Fruit fly (Drosophila melanogaster) whole organism, embryonic: ENCODE measurements around the gene fig.

Experiments
- CG12236 ChIP-seq: fragments of 200-800 bp; sonication (Bioruptor generic); optimal IDR thresholded peaks from 2 replicates; lab custom pipeline; 2016; ENCODE audit warnings: missing biosample characterization, missing genetic modification characterization
- CG12391 ChIP-seq: fragments of 200-800 bp; sonication (Bioruptor generic); optimal IDR thresholded peaks from 3 replicates; lab custom pipeline; 2018; ENCODE audit warnings: missing biosample characterization, mild to moderate bottlenecking, missing genetic modification characterization, moderate library complexity
- CG12744 ChIP-seq: fragments of 200-800 bp; sonication (Bioruptor generic); optimal IDR thresholded peaks from 2 replicates; lab custom pipeline; 2016; ENCODE audit warnings: missing biosample characterization, missing genetic modification characterization
- CG14710 ChIP-seq: fragments of 200-800 bp; sonication (Bioruptor generic); optimal IDR thresholded peaks from 3 replicates; lab custom pipeline; 2019; ENCODE audit warnings: missing biosample characterization, mild to moderate bottlenecking, missing genetic modification characterization, moderate library complexity
- CG14860 ChIP-seq: fragments of 200-800 bp; sonication (Bioruptor generic); IDR thresholded peaks from 3 replicates; pipeline ENCODE4 v1.3.6; 2022; ENCODE audit warnings: missing biosample characterization, missing genetic modification characterization; ENCODE audit not compliant: partially characterized antibody
- CG15269 ChIP-seq: fragments of 200-800 bp; sonication (Bioruptor generic); optimal IDR thresholded peaks from 2 replicates; lab custom pipeline; 2018; ENCODE audit warnings: missing biosample characterization, mild to moderate bottlenecking, missing genetic modification characterization, moderate library complexity
- CG1647 ChIP-seq: fragments of 200-800 bp; sonication (Bioruptor generic); optimal IDR thresholded peaks from 3 replicates; lab custom pipeline; 2016; ENCODE audit warnings: missing biosample characterization, missing genetic modification characterization
- CG16779 ChIP-seq: fragments of 200-800 bp; sonication (Bioruptor generic); IDR thresholded peaks from 2 replicates; pipeline ENCODE4 v1.3.6; 2022; ENCODE audit warnings: missing biosample characterization, missing genetic modification characterization
- CG17912 ChIP-seq: fragments of 200-800 bp; sonication (Bioruptor generic); optimal IDR thresholded peaks from 2 replicates; lab custom pipeline; 2018; ENCODE audit warnings: missing biosample characterization, mild to moderate bottlenecking, missing genetic modification characterization
- CG2202 ChIP-seq: fragments of 200-800 bp; sonication (Bioruptor generic); optimal IDR thresholded peaks from 2 replicates; lab custom pipeline; 2018; ENCODE audit warnings: missing biosample characterization, mild to moderate bottlenecking, missing genetic modification characterization
- CG2712 ChIP-seq: fragments of 200-800 bp; optimal IDR thresholded peaks from 3 replicates; lab custom pipeline; 2019; ENCODE audit warnings: missing biosample characterization, mild to moderate bottlenecking, missing genetic modification characterization, moderate library complexity
- CG3281 ChIP-seq: fragments of 200-800 bp; sonication (Bioruptor generic); optimal IDR thresholded peaks from 3 replicates; lab custom pipeline; 2017; ENCODE audit warnings: missing biosample characterization, mild to moderate bottlenecking, missing genetic modification characterization
- CG5953 ChIP-seq: fragments of 200-800 bp; sonication (Bioruptor generic); IDR thresholded peaks from 2 replicates; pipeline ENCODE4 v1.3.6; 2022; ENCODE audit warnings: missing biosample characterization, missing genetic modification characterization
- CG6683 ChIP-seq: fragments of 200-800 bp; sonication (Bioruptor generic); optimal IDR thresholded peaks from 2 replicates; lab custom pipeline; 2017; ENCODE audit warnings: missing biosample characterization, mild to moderate bottlenecking, missing genetic modification characterization, missing genetic modification reagents
- CG7928 ChIP-seq: fragments of 200-800 bp; sonication (Bioruptor generic); optimal IDR thresholded peaks from 2 replicates; lab custom pipeline; 2017; ENCODE audit warnings: missing biosample characterization, mild to moderate bottlenecking, missing genetic modification characterization
- CG7987 ChIP-seq: fragments of 200-800 bp; sonication (Bioruptor generic); optimal IDR thresholded peaks from 2 replicates; lab custom pipeline; 2018; ENCODE audit warnings: missing biosample characterization, mild to moderate bottlenecking, missing genetic modification characterization, moderate library complexity
- CG8089 ChIP-seq: fragments of 200-800 bp; sonication (Bioruptor generic); optimal IDR thresholded peaks from 3 replicates; lab custom pipeline; 2016; ENCODE audit warnings: missing biosample characterization, missing genetic modification characterization
- CG8388 ChIP-seq: fragments of 200-800 bp; sonication (Bioruptor generic); optimal IDR thresholded peaks from 2 replicates; lab custom pipeline; 2019; ENCODE audit warnings: missing biosample characterization, mild to moderate bottlenecking, missing genetic modification characterization, moderate library complexity
- CG9609 ChIP-seq: fragments of 200-800 bp; sonication (Bioruptor generic); optimal IDR thresholded peaks from 3 replicates; lab custom pipeline; 2016; ENCODE audit warnings: missing biosample characterization, missing genetic modification characterization
- CoRest ChIP-seq: fragments of 200-800 bp; sonication (Bioruptor generic); optimal IDR thresholded peaks from 3 replicates; lab custom pipeline; 2018; ENCODE audit warnings: missing biosample characterization, mild to moderate bottlenecking, missing genetic modification characterization, moderate library complexity
- Dll ChIP-seq: fragments of 200-800 bp; sonication (Bioruptor generic); IDR thresholded peaks from 4 replicates; pipeline ENCODE4 v1.3.6; 2022; ENCODE audit warnings: missing biosample characterization, missing genetic modification characterization; ENCODE audit not compliant: partially characterized antibody
- Drgx ChIP-seq: fragments of 200-800 bp; sonication (Bioruptor generic); IDR thresholded peaks from 2 replicates; pipeline ENCODE4 v1.3.6; 2022; ENCODE audit warnings: missing biosample characterization, missing genetic modification characterization
- HmgZ ChIP-seq: fragments of 200-800 bp; sonication (Bioruptor generic); optimal IDR thresholded peaks from 2 replicates; lab custom pipeline; 2018; ENCODE audit warnings: missing biosample characterization, mild to moderate bottlenecking, missing genetic modification characterization
- Jarid2 ChIP-seq: fragments of 200-800 bp; sonication (Bioruptor generic); optimal IDR thresholded peaks from 3 replicates; lab custom pipeline; 2017; ENCODE audit warnings: mild to moderate bottlenecking, missing biosample characterization, missing genetic modification reagents, missing genetic modification characterization
- Mes4 ChIP-seq: fragments of 200-800 bp; sonication (Bioruptor generic); optimal IDR thresholded peaks from 2 replicates; lab custom pipeline; 2016; ENCODE audit warnings: missing biosample characterization, missing genetic modification characterization
- NC2β ChIP-seq: fragments of 200-800 bp; sonication (Bioruptor generic); optimal IDR thresholded peaks from 2 replicates; lab custom pipeline; 2016; ENCODE audit warnings: missing biosample characterization, missing genetic modification characterization
- Nf-YB ChIP-seq: fragments of 200-800 bp; sonication (Bioruptor generic); optimal IDR thresholded peaks from 3 replicates; lab custom pipeline; 2019; ENCODE audit warnings: missing biosample characterization, mild to moderate bottlenecking, missing genetic modification characterization, moderate library complexity
- Sox100B ChIP-seq: fragments of 200-800 bp; sonication (Bioruptor generic); optimal IDR thresholded peaks from 3 replicates; lab custom pipeline; 2018; ENCODE audit warnings: missing biosample characterization, mild to moderate bottlenecking, missing genetic modification characterization
- Spps ChIP-seq: fragments of 200-800 bp; sonication (Bioruptor generic); optimal IDR thresholded peaks from 2 replicates; lab custom pipeline; 2018; ENCODE audit warnings: missing biosample characterization, mild to moderate bottlenecking, missing genetic modification characterization
- Vsx1 ChIP-seq: fragments of 200-800 bp; sonication (Bioruptor generic); optimal IDR thresholded peaks from 2 replicates; lab custom pipeline; 2017; ENCODE audit warnings: missing biosample characterization, mild to moderate bottlenecking, missing genetic modification characterization, missing genetic modification reagents
- abd-A ChIP-seq: fragments of 200-800 bp; sonication (Bioruptor generic); optimal IDR thresholded peaks from 3 replicates; lab custom pipeline; 2019; ENCODE audit warnings: missing biosample characterization, mild to moderate bottlenecking, missing genetic modification characterization, moderate library complexity
- bcd ChIP-seq: fragments of 200-800 bp; sonication (Bioruptor generic); optimal IDR thresholded peaks from 2 replicates; lab custom pipeline; 2017; ENCODE audit warnings: missing biosample characterization, mild to moderate bottlenecking, missing genetic modification characterization
- btn ChIP-seq: fragments of 200-800 bp; sonication (Bioruptor generic); optimal IDR thresholded peaks from 2 replicates; lab custom pipeline; 2016; ENCODE audit warnings: missing biosample characterization, missing genetic modification characterization
- crp ChIP-seq, 2 experiments: fragments of 200-800 bp; sonication (Bioruptor generic); optimal IDR thresholded peaks; 2 replicates in 1 of 2; 3 replicates in 1 of 2; lab custom pipeline; 2017; ENCODE audit warnings: missing biosample characterization in 2 of 2, missing genetic modification characterization in 2 of 2, mild to moderate bottlenecking in 1 of 2, moderate library complexity in 1 of 2
- danr ChIP-seq: fragments of 200-800 bp; sonication (Bioruptor generic); IDR thresholded peaks from 2 replicates; pipeline ENCODE4 v1.3.6; 2022; ENCODE audit warnings: missing biosample characterization, missing genetic modification characterization
- fd3F ChIP-seq: fragments of 200-800 bp; sonication (Bioruptor generic); optimal IDR thresholded peaks from 2 replicates; lab custom pipeline; 2018; ENCODE audit warnings: missing biosample characterization, mild to moderate bottlenecking, missing genetic modification characterization, moderate library complexity
- grn ChIP-seq: fragments of 200-800 bp; sonication (Bioruptor generic); optimal IDR thresholded peaks from 3 replicates; lab custom pipeline; 2017; ENCODE audit warnings: missing biosample characterization, missing genetic modification characterization
- gt ChIP-seq: fragments of 200-800 bp; sonication (Bioruptor generic); IDR thresholded peaks from 2 replicates; pipeline ENCODE4 v1.3.6; 2022; ENCODE audit warnings: missing biosample characterization, missing genetic modification characterization
- kay ChIP-seq: fragments of 200-800 bp; sonication (Bioruptor generic); optimal IDR thresholded peaks from 2 replicates; lab custom pipeline; 2016; ENCODE audit warnings: missing biosample characterization, missing genetic modification characterization
- knrl ChIP-seq: fragments of 200-800 bp; sonication (Bioruptor generic); IDR thresholded peaks from 3 replicates; pipeline ENCODE4 v1.3.6; 2022; ENCODE audit warnings: missing biosample characterization, missing genetic modification characterization; ENCODE audit not compliant: partially characterized antibody
- lmd ChIP-seq: fragments of 200-800 bp; sonication (Bioruptor generic); IDR thresholded peaks from 2 replicates; pipeline ENCODE4 v1.3.6; 2022; ENCODE audit warnings: missing biosample characterization, missing genetic modification characterization
- mam ChIP-seq: fragments of 200-800 bp; sonication (Bioruptor generic); optimal IDR thresholded peaks from 3 replicates; lab custom pipeline; 2016; ENCODE audit warnings: missing biosample characterization, missing genetic modification characterization
- peb ChIP-seq: fragments of 200-800 bp; sonication (Bioruptor generic); IDR thresholded peaks from 2 replicates; pipeline ENCODE4 v1.3.6; 2022; ENCODE audit warnings: missing biosample characterization, missing genetic modification characterization
- rib ChIP-seq: fragments of 200-800 bp; sonication (Bioruptor generic); IDR thresholded peaks from 2 replicates; pipeline ENCODE4 v1.3.6; 2022; ENCODE audit warnings: missing biosample characterization, missing genetic modification characterization
- slou ChIP-seq: fragments of 200-800 bp; sonication (Bioruptor generic); optimal IDR thresholded peaks from 3 replicates; lab custom pipeline; 2016; ENCODE audit warnings: missing biosample characterization, missing genetic modification characterization
- tgo ChIP-seq: fragments of 200-800 bp; sonication (Bioruptor generic); IDR thresholded peaks from 3 replicates; pipeline ENCODE4 v1.3.6; 2022; ENCODE audit warnings: missing biosample characterization, missing genetic modification characterization
- tna ChIP-seq: fragments of 200-800 bp; sonication (Bioruptor generic); IDR thresholded peaks from 2 replicates; pipeline ENCODE4 v1.3.6; 2022; ENCODE audit warnings: missing biosample characterization, missing genetic modification characterization; ENCODE audit not compliant: partially characterized antibody
- tx ChIP-seq: fragments of 200-800 bp; sonication (Bioruptor generic); optimal IDR thresholded peaks from 2 replicates; lab custom pipeline; 2016; ENCODE audit warnings: missing biosample characterization, missing genetic modification characterization
- usp ChIP-seq: fragments of >200 bp; optimal IDR thresholded peaks from 2 replicates; lab custom pipeline; 2017; ENCODE audit warnings: missing biosample characterization, missing genetic modification characterization
- vfl ChIP-seq: fragments of 200-800 bp; sonication (Bioruptor generic); optimal IDR thresholded peaks from 2 replicates; lab custom pipeline; 2016; ENCODE audit warnings: missing biosample characterization, missing genetic modification characterization

fig gene

dm6 chr3R:29745056-29745455 is 35.2 kb downstream of the fig start, which contains the start of the genes Wdr24 and IntS11 (continued):
- peak; percentile 25 for TF ChIP-seq CG7928 (GFP tag; lab: Kevin White, UChicago)
- TF ChIP-seq Nf-YB (GFP tag; lab: Kevin White, UChicago): peak; percentile 44
- TF ChIP-seq rib (GFP tag; lab: Robert Waterston, UW): peak; percentile 91
- no peak for TF ChIP-seq CG12236 (GFP tag; lab: Kevin White, UChicago)
- peak; percentile 29 for TF ChIP-seq CG17912 (GFP tag; lab: Kevin White, UChicago)
- TF ChIP-seq danr (GFP tag; lab: Robert Waterston, UW): peak; percentile 90
- peak; percentile 88 for TF ChIP-seq fd3F (GFP tag; lab: Kevin White, UChicago)
- TF ChIP-seq CoRest (tag; lab: Kevin White, UChicago): peak; percentile 91
- TF ChIP-seq btn (GFP tag; lab: Kevin White, UChicago): no peak
- peak; percentile 47 for TF ChIP-seq grn (GFP tag; lab: Kevin White, UChicago)
- peak; percentile 71 for TF ChIP-seq peb (GFP tag; lab: Robert Waterston, UW)
- TF ChIP-seq CG9609: peak; percentile 69
- peak; percentile 50 for TF ChIP-seq NC2β (GFP tag; lab: Kevin White, UChicago)
- peak; percentile 81 for TF ChIP-seq CG2712 (tag; lab: Kevin White, UChicago)
- peak; percentile 97 for TF ChIP-seq Drgx (GFP tag; lab: Robert Waterston, UW)
- no peak for TF ChIP-seq usp
- peak; percentile 68 for TF ChIP-seq gt (GFP tag; lab: Robert Waterston, UW)
- peak; percentile 90 for TF ChIP-seq mam
- no peak for TF ChIP-seq Jarid2 (GFP tag; lab: Kevin White, UChicago)
- peak; percentile 94 for TF ChIP-seq HmgZ (tag; lab: Kevin White, UChicago)
- TF ChIP-seq Mes4 (GFP tag; lab: Kevin White, UChicago): peak; percentile 36
- 0 out of 4 replicates have a peak, but pooled peaks have one; percentile 42 for TF ChIP-seq Dll (GFP tag; lab: Robert Waterston, UW)
- TF ChIP-seq Sox100B (GFP tag; lab: Kevin White, UChicago): no peak
- no peak for TF ChIP-seq abd-A (tag; lab: Kevin White, UChicago)
- peak; percentile 84 for TF ChIP-seq CG12391 (tag; lab: Kevin White, UChicago)
- no peak for TF ChIP-seq CG8388 (GFP tag; lab: Kevin White, UChicago)
- TF ChIP-seq bcd (GFP tag; lab: Kevin White, UChicago): peak; percentile 87
- TF ChIP-seq slou (GFP tag; lab: Kevin White, UChicago): peak; percentile 57
- TF ChIP-seq tna: no peak
- peak; percentile 86 for TF ChIP-seq CG15269
- peak; percentile 71 for TF ChIP-seq CG3281 (GFP tag; lab: Kevin White, UChicago)
- peak; percentile 36; the same call in 1 of the 2 replicates for TF ChIP-seq CG16779
- TF ChIP-seq Vsx1: no peak
- TF ChIP-seq lmd (GFP tag; lab: Robert Waterston, UW): peak; percentile 94
- TF ChIP-seq knrl (GFP tag; lab: Robert Waterston, UW): no peak; the same call in 2 of the 3 replicates
- TF ChIP-seq CG14860 (GFP tag; lab: Robert Waterston, UW): no peak
- peak; percentile 64 for TF ChIP-seq CG1647
- peak; percentile 47 for TF ChIP-seq CG7987
- no peak for TF ChIP-seq Spps
- TF ChIP-seq vfl: peak; percentile 81
- TF ChIP-seq CG14710: peak; percentile 81
- peak; percentile 54 for TF ChIP-seq kay (GFP tag; lab: Kevin White, UChicago)
- TF ChIP-seq tx (GFP tag; lab: Kevin White, UChicago): peak; percentile 60
- no peak for TF ChIP-seq CG8089 (GFP tag; lab: Kevin White, UChicago)
- peak; percentile 11 for TF ChIP-seq CG2202
- peak; percentile 63 for TF ChIP-seq CG12744 (GFP tag; lab: Kevin White, UChicago)
- no peak for TF ChIP-seq CG6683 (GFP tag; lab: Kevin White, UChicago)
- peak; percentile 91 for TF ChIP-seq tgo
- peak in 1 of 2 experiments; percentile 70 for TF ChIP-seq crp (GFP tag; optimal IDR thresholded peaks at IDR 0.05; lab: Kevin White, UChicago)
- TF ChIP-seq CG5953: peak; percentile 80; the same call in 1 of the 2 replicates
